Worm (Caenorhabditis elegans) whole organism, early embryonic: ENCODE data around the gene C01C4.3.

ENCODE experiments used
- B0310.2 ChIP-seq: sonication (generic microtip); optimal IDR thresholded peaks from 2 replicates; lab custom pipeline; 2016; ENCODE audit warnings: mild to moderate bottlenecking, missing genetic modification characterization, missing compliant biosample characterization
- F13C5.2 ChIP-seq: sonication (generic microtip); optimal IDR thresholded peaks from 2 replicates; lab custom pipeline; 2017; ENCODE audit warnings: mild to moderate bottlenecking, missing genetic modification characterization, inconsistent platforms, missing compliant biosample characterization
- aly-1 ChIP-seq: sonication (generic microtip); optimal IDR thresholded peaks from 2 replicates; lab custom pipeline; 2016; ENCODE audit warnings: missing genetic modification characterization, missing compliant biosample characterization
- ama-1 ChIP-seq: fragments of 150-350 bp; optimal IDR thresholded peaks from 2 replicates; lab custom pipeline; 2014
- ceh-13 ChIP-seq: fragments of 200-800 bp; sonication (Bioruptor generic); optimal IDR thresholded peaks from 2 replicates; lab custom pipeline; 2018; ENCODE audit warnings: mild to moderate bottlenecking, missing genetic modification characterization, missing compliant biosample characterization
- ceh-36 ChIP-seq: sonication (generic microtip); optimal IDR thresholded peaks from 2 replicates; lab custom pipeline; 2016; ENCODE audit warnings: missing genetic modification characterization, inconsistent platforms, missing compliant biosample characterization
- ets-7 ChIP-seq: sonication (generic microtip); optimal IDR thresholded peaks from 2 replicates; lab custom pipeline; 2016; ENCODE audit warnings: missing genotype, missing genetic modification characterization, missing compliant biosample characterization
- flt-1 ChIP-seq: fragments of 200-800 bp; sonication (Bioruptor generic); IDR thresholded peaks from 2 replicates; pipeline ENCODE4 v1.3.6; 2022; ENCODE audit warnings: missing genetic modification characterization, missing compliant biosample characterization
- hmbx-1 ChIP-seq: sonication (generic microtip); optimal IDR thresholded peaks from 2 replicates; lab custom pipeline; 2016; ENCODE audit warnings: mild to moderate bottlenecking, missing genetic modification characterization, missing compliant biosample characterization
- hmg-4 ChIP-seq: fragments of 200-800 bp; sonication (Bioruptor generic); optimal IDR thresholded peaks from 2 replicates; lab custom pipeline; 2018; ENCODE audit warnings: mild to moderate bottlenecking, missing genetic modification characterization, missing compliant biosample characterization
- hnd-1 ChIP-seq: sonication (generic microtip); optimal IDR thresholded peaks from 2 replicates; lab custom pipeline; 2016; ENCODE audit warnings: missing genetic modification characterization, missing compliant biosample characterization
- pes-1 ChIP-seq: fragments of 200-800 bp; sonication (Bioruptor generic); IDR thresholded peaks from 2 replicates; pipeline ENCODE4 v1.3.6; 2022; ENCODE audit warnings: missing genetic modification reagents, missing genetic modification characterization, missing compliant biosample characterization
- scrt-1 ChIP-seq: fragments of 200-800 bp; sonication (Bioruptor generic); IDR thresholded peaks from 2 replicates; pipeline ENCODE4 v1.3.6; 2022; ENCODE audit warnings: missing genetic modification characterization, missing compliant biosample characterization
- sea-1 ChIP-seq: fragments of 200-800 bp; sonication (Bioruptor generic); conservative IDR thresholded peaks from 2 replicates; pipeline ENCODE4 v1.3.6; 2022; ENCODE audit warnings: missing genetic modification characterization, missing compliant biosample characterization
- tbx-11 ChIP-seq: fragments of 200-800 bp; sonication (Bioruptor generic); IDR thresholded peaks from 2 replicates; pipeline ENCODE4 v1.3.6; 2022; ENCODE audit warnings: missing genetic modification characterization, missing compliant biosample characterization
- tbx-37 ChIP-seq: fragments of 200-800 bp; sonication (Bioruptor generic); conservative IDR thresholded peaks from 2 replicates; pipeline ENCODE4 v1.3.6; 2022; ENCODE audit warnings: missing genetic modification reagents, missing genetic modification characterization, missing compliant biosample characterization
- tra-4 ChIP-seq: sonication (generic microtip); optimal IDR thresholded peaks from 2 replicates; lab custom pipeline; 2017; ENCODE audit warnings: missing genetic modification characterization, missing compliant biosample characterization

The C01C4.3 gene

DNA sequence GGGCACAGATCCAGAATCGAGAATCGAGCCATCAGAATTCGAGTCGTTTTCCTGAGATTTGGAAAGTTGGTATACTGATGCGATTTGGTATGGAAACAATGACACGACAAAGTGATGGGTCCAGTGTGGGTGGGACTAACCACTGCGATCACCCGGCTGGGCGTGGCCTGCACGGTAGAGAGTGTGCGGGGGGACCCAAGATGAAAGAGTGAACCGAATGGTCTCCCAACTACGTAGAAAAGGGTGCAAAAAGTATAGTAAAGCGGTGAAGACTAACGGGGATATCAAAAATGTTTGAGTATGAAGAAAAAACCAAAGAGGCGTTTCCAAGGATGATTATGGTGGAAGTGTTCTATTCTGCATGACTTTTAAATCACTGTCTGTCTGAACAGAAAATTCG, 45.5 kb downstream of the C01C4.3 start, which contains the start of gene fkh-2:
Gene fkh-2 (minus strand): TSS at position 101 of the 400 bp plus-strand sequence.
- TF ChIP-seq hmg-4 (GFP tag; lab: Kevin White, UChicago) (no peak), pes-1 (GFP tag; lab: Robert Waterston, UW) (no peak)

DNA sequence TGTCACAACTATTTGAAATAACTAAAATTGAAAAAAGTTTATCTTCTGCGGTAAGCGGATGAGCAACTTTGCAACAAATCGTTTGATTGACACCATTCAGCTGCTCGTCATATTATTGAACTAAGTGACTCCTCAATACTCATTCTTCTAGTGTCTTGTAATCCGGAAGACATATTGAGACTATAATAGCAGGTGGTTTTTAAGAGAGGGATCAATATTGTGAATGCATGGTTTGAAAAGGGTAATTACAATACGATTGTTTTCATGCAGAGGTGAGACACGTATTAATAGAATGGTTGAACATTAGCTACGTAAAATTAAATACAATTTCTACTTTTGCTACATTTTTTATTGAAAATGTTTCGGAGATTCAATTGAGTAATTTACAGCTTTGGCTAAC, 46.5 kb downstream of the C01C4.3 start:
- no peak for TF ChIP-seq F13C5.2 (tag; lab: Kevin White, UChicago)
- TF ChIP-seq flt-1 (GFP tag; lab: Robert Waterston, UW) = no peak
- TF ChIP-seq hnd-1 (tag; lab: Kevin White, UChicago) = no peak
- TF ChIP-seq tbx-11 (GFP tag; lab: Robert Waterston, UW) = no peak
- no peak for TF ChIP-seq aly-1 (tag; lab: Kevin White, UChicago)
- no peak for TF ChIP-seq B0310.2
- no peak for TF ChIP-seq hmg-4 (GFP tag; lab: Kevin White, UChicago)
- no peak for TF ChIP-seq ceh-13 (GFP tag; lab: Kevin White, UChicago)
- TF ChIP-seq ceh-36 (tag; lab: Kevin White, UChicago) = no peak
- no peak for TF ChIP-seq ets-7 (tag; lab: Kevin White, UChicago)
- TF ChIP-seq tbx-37 (GFP tag; lab: Robert Waterston, UW) = no peak
- no peak for TF ChIP-seq hmbx-1
- no peak for TF ChIP-seq ama-1 (lab: Kevin White, UChicago)
- TF ChIP-seq sea-1 (GFP tag; lab: Robert Waterston, UW) = no peak
- TF ChIP-seq tra-4 = no peak
- TF ChIP-seq pes-1 (GFP tag; lab: Robert Waterston, UW) = no peak
- TF ChIP-seq scrt-1 (GFP tag; lab: Robert Waterston, UW) = no peak

DNA sequence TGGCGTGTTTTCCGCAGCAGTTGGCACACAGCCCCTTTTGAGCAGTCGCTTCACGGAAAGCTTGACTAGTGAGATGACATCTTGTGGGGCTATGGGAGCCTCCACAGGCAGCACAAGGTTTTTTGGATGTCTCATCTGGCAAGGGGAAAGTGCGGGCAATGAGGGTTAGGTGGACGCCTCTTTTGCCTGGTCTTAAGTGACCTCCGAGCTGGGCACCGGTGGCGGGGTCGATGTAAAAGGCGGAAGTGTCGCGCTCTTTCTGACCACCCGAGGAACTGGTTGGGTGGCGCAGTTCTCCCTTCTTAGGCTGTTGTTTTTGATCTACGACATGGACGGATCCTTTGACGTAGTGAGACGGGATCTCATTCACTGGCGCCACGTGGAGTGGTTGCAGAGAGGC, 54.7 kb downstream of the C01C4.3 start:
- TF ChIP-seq scrt-1 (GFP tag; lab: Robert Waterston, UW) = no peak
- TF ChIP-seq F13C5.2 (tag; lab: Kevin White, UChicago) = no peak
- no peak for TF ChIP-seq ama-1 (lab: Kevin White, UChicago)
- TF ChIP-seq hnd-1 (tag; lab: Kevin White, UChicago) = no peak

DNA sequence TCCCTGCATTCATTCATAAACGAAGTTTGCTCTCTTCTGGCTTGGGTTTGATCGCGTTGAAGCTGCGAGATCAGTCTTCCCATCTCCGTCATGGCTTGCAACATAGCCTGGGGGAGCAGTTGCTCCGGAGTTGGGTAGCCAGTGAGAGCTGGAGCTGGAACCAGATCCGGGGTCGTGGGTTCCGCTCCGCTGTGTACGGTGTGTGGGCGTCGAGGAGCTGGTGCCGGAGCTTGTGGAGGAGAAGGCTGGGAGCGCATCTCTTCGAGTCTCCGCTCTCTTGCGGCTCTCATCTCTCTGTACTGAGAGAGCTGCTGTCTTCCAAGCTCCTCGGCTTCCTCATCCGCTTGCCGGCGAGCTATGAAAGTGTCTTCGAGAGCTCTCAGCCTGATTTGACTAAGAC, 55.7 kb downstream of the C01C4.3 start:
- TF ChIP-seq tbx-37 (GFP tag; lab: Robert Waterston, UW) = no peak
- no peak for TF ChIP-seq ceh-36 (tag; lab: Kevin White, UChicago)
- no peak for TF ChIP-seq ceh-13 (GFP tag; lab: Kevin White, UChicago)
- no peak for TF ChIP-seq flt-1 (GFP tag; lab: Robert Waterston, UW)
- no peak for TF ChIP-seq hmbx-1
- TF ChIP-seq ama-1 (lab: Kevin White, UChicago) = no peak
- TF ChIP-seq tbx-11 (GFP tag; lab: Robert Waterston, UW) = no peak
- no peak for TF ChIP-seq tra-4
- no peak for TF ChIP-seq pes-1 (GFP tag; lab: Robert Waterston, UW)
- TF ChIP-seq F13C5.2 (tag; lab: Kevin White, UChicago) = no peak
- no peak for TF ChIP-seq scrt-1 (GFP tag; lab: Robert Waterston, UW)
- TF ChIP-seq B0310.2 = no peak
- no peak for TF ChIP-seq hnd-1 (tag; lab: Kevin White, UChicago)
- no peak for TF ChIP-seq sea-1 (GFP tag; lab: Robert Waterston, UW)
- TF ChIP-seq hmg-4 (GFP tag; lab: Kevin White, UChicago) = no peak
- TF ChIP-seq aly-1 (tag; lab: Kevin White, UChicago) = no peak
- no peak for TF ChIP-seq ets-7 (tag; lab: Kevin White, UChicago)

DNA sequence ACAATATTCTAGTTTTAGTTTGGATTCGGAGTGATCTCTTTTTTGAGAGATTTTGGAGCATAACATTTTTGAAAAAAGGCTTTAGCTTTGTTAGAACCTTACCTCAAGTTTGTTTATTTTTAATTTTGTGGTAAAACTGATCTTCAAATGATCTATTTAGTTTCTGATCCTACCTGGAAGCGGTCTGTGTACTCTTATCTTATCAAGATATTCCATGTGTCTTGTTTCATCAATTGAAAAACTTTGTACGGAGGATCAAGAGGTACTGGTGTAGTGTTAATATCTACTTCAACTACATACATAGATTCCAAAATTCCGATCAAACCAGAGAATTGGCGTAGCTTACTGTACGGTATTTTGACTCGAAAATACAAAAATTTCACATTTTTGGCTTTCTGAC, 59.0 kb downstream of the C01C4.3 start:
- no peak for TF ChIP-seq hmg-4 (GFP tag; lab: Kevin White, UChicago)
- no peak for TF ChIP-seq ets-7 (tag; lab: Kevin White, UChicago)
- TF ChIP-seq B0310.2 = no peak
- no peak for TF ChIP-seq F13C5.2 (tag; lab: Kevin White, UChicago)

DNA sequence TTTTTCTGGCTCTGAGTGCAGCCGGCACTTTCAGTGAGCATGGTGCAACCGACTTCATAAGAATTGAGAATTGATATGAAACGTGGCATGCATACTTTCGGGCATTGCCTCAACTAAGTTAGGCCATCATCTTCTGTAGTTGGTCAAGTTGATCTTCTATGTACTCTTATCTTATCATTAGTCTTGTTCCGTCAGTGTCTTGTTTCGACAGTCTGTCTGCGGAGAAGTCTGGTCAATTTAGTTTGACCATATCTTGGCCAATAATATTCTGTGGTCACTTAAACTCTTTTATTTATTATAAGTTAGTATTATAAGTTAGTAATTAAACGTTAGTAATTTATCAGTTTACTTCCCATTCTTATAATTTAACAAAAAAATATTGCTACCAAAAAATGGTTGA, 59.5 kb downstream of the C01C4.3 start:
- TF ChIP-seq hmbx-1 (no peak), tra-4 (no peak), tbx-11 (GFP tag; lab: Robert Waterston, UW) (no peak), ceh-13 (GFP tag; lab: Kevin White, UChicago) (no peak), ceh-36 (tag; lab: Kevin White, UChicago) (no peak), sea-1 (GFP tag; lab: Robert Waterston, UW) (no peak), tbx-37 (GFP tag; lab: Robert Waterston, UW) (no peak), ama-1 (lab: Kevin White, UChicago) (no peak), ets-7 (tag; lab: Kevin White, UChicago) (no peak), flt-1 (GFP tag; lab: Robert Waterston, UW) (no peak), aly-1 (tag; lab: Kevin White, UChicago) (no peak), B0310.2 (no peak), scrt-1 (GFP tag; lab: Robert Waterston, UW) (no peak), pes-1 (GFP tag; lab: Robert Waterston, UW) (no peak)

DNA sequence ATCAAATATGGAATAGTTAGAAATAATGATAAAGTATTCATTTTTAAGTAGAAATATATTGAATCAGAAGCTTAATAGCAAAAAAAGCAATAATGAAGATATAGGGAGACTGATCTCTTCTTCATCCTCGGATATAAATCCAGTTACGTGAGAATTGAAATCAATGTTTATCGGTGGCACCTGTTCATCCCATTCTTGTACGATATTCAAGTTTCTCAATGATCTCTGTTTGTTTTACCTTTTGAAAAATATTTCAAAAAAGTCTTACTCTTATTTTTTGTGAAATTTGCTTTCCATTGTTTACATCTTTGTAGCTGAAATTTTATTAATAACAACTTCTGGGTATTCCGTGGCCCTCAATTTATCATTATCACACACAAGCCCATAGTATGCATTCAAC, 61.7 kb downstream of the C01C4.3 start, which contains the start of gene T14G12.12:
Gene T14G12.12 (minus strand): TSS at position 101 of the 400 bp plus-strand sequence.
- TF ChIP-seq sea-1 (GFP tag; lab: Robert Waterston, UW) = no peak
- TF ChIP-seq flt-1 (GFP tag; lab: Robert Waterston, UW) = no peak
- no peak for TF ChIP-seq B0310.2
- no peak for TF ChIP-seq ceh-13 (GFP tag; lab: Kevin White, UChicago)
- no peak for TF ChIP-seq scrt-1 (GFP tag; lab: Robert Waterston, UW)
- TF ChIP-seq hmg-4 (GFP tag; lab: Kevin White, UChicago) = no peak
- TF ChIP-seq aly-1 (tag; lab: Kevin White, UChicago) = no peak
- TF ChIP-seq hnd-1 (tag; lab: Kevin White, UChicago) = no peak
- no peak for TF ChIP-seq ceh-36 (tag; lab: Kevin White, UChicago)
- TF ChIP-seq ets-7 (tag; lab: Kevin White, UChicago) = no peak
- TF ChIP-seq hmbx-1 = no peak
- TF ChIP-seq tbx-11 (GFP tag; lab: Robert Waterston, UW) = no peak
- no peak for TF ChIP-seq ama-1 (lab: Kevin White, UChicago)
- no peak for TF ChIP-seq F13C5.2 (tag; lab: Kevin White, UChicago)
- no peak for TF ChIP-seq pes-1 (GFP tag; lab: Robert Waterston, UW)
